Worm (Caenorhabditis elegans): ENCODE measurements around the gene hipr-1.

Gene hipr-1

DNA sequence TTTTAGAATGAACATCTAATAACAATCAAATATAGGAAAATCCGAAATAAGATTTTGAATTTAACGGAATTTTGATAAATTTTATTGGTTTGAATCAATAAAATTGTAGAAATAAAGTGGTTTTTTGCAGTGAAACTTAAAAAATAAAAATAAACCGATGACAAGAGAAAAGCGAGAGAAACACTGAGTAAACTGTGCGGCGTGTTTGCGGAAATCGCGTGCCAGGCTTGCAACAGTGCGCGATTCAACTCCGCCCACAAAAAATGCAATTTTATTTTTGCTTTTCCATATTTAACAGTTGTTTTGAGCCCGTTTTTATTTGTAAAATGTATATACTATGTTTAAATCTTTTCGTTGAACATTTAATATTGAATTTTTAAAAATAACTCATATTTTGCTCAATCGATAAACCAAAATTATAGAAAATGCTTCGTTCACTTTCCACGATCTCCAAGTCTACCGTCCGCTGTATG, 47.9 kb downstream of the hipr-1 start, which contains the start of gene mtss-1:
mtss-1 (plus strand) TSS at position 423 of the 473 bp plus-strand sequence.
- TF ChIP-seq ceh-9 (tag; optimal IDR thresholded peaks at IDR 0.05) = no peak
- TF ChIP-seq unc-55 (GFP tag; optimal IDR thresholded peaks at IDR 0.05) = no peak
- TF ChIP-seq gmeb-2 (tag; optimal IDR thresholded peaks at IDR 0.05) = peak; percentile 70
- peak; percentile 64 for TF ChIP-seq madf-2 (tag; optimal IDR thresholded peaks at IDR 0.05)
- no peak for TF ChIP-seq elt-4 (tag; optimal IDR thresholded peaks at IDR 0.05)
- TF ChIP-seq ztf-16 (tag; optimal IDR thresholded peaks at IDR 0.05) = peak; percentile 79
- peak; percentile 63 for TF ChIP-seq rnt-1 (tag; optimal IDR thresholded peaks at IDR 0.05)
- peak; percentile 42 for TF ChIP-seq hlh-13 (GFP tag; optimal IDR thresholded peaks at IDR 0.05)
- TF ChIP-seq pag-3 (tag; optimal IDR thresholded peaks at IDR 0.05; ENCODE audit: borderline replicate concordance) = no peak
- peak; percentile 76 for TF ChIP-seq unc-86 (tag; optimal IDR thresholded peaks at IDR 0.05)
- peak; percentile 17; the same call in 1 of the 2 replicates for TF ChIP-seq sox-2 (GFP tag; IDR thresholded peaks at IDR 0.05)
- TF ChIP-seq hlh-15 (tag; optimal IDR thresholded peaks at IDR 0.05) = peak; percentile 59
- no peak for TF ChIP-seq nhr-11 (tag; optimal IDR thresholded peaks at IDR 0.05)
- TF ChIP-seq ref-2 (tag; optimal IDR thresholded peaks at IDR 0.05) = peak; percentile 64
- peak; percentile 77 for TF ChIP-seq odd-2 (tag; optimal IDR thresholded peaks at IDR 0.05)
- TF ChIP-seq tbx-2 (tag; optimal IDR thresholded peaks at IDR 0.05) = peak; percentile 72
- peak; percentile 77 for TF ChIP-seq ceh-19 (GFP tag; optimal IDR thresholded peaks at IDR 0.05)
- no peak for TF ChIP-seq pha-4 (tag; optimal IDR thresholded peaks at IDR 0.05)
- TF ChIP-seq ceh-31 (tag; optimal IDR thresholded peaks at IDR 0.05) = peak; percentile 77
- no peak for TF ChIP-seq ceh-22 (tag; optimal IDR thresholded peaks at IDR 0.05)
- no peak for TF ChIP-seq ama-1 (optimal IDR thresholded peaks at IDR 0.05)
- TF ChIP-seq pax-1 (tag; optimal IDR thresholded peaks at IDR 0.05) = no peak
- peak; percentile 2 for TF ChIP-seq fkh-10 (GFP tag; optimal IDR thresholded peaks at IDR 0.05)
- peak; percentile 70 for TF ChIP-seq syd-9 (tag; optimal IDR thresholded peaks at IDR 0.05)
- peak; percentile 53 for TF ChIP-seq nhr-232 (tag; optimal IDR thresholded peaks at IDR 0.05)
- TF ChIP-seq ceh-2 (tag; optimal IDR thresholded peaks at IDR 0.05) = peak; percentile 75
- peak; percentile 52 for TF ChIP-seq Y22D7AL.16 (tag; optimal IDR thresholded peaks at IDR 0.05)
- peak; percentile 59 for TF ChIP-seq hlh-8 (tag; optimal IDR thresholded peaks at IDR 0.05)
- peak; percentile 73 for TF ChIP-seq T23F11.4 (GFP tag; optimal IDR thresholded peaks at IDR 0.05)
- peak; percentile 64 for TF ChIP-seq eyg-1 (tag; optimal IDR thresholded peaks at IDR 0.05)
- peak; percentile 56 for TF ChIP-seq ceh-24 (tag; optimal IDR thresholded peaks at IDR 0.05)
- TF ChIP-seq pros-1 (tag; optimal IDR thresholded peaks at IDR 0.05) = no peak
- TF ChIP-seq K09A11.1 (tag; optimal IDR thresholded peaks at IDR 0.05; ENCODE audit: insufficient read depth) = peak; percentile 77
- TF ChIP-seq lin-11 (tag; optimal IDR thresholded peaks at IDR 0.05) = peak; percentile 62
- TF ChIP-seq ttx-3 (tag; optimal IDR thresholded peaks at IDR 0.05) = peak; percentile 89
- no peak for TF ChIP-seq sdc-2 (tag; optimal IDR thresholded peaks at IDR 0.05)
- peak; percentile 81 for TF ChIP-seq sox-4 (tag; optimal IDR thresholded peaks at IDR 0.05)
- peak; percentile 85 for TF ChIP-seq fax-1 (tag; optimal IDR thresholded peaks at IDR 0.05)
- peak; percentile 59 for TF ChIP-seq pat-9 (tag; optimal IDR thresholded peaks at IDR 0.05)
- peak; percentile 2 for TF ChIP-seq lim-6 (tag; optimal IDR thresholded peaks at IDR 0.05)
- TF ChIP-seq ceh-18 (tag; optimal IDR thresholded peaks at IDR 0.05) = peak; percentile 24
- TF ChIP-seq ceh-6 (GFP tag; optimal IDR thresholded peaks at IDR 0.05) = peak; percentile 67
- peak; percentile 64 for TF ChIP-seq C08G9.2 (tag; optimal IDR thresholded peaks at IDR 0.05)
- peak; percentile 71 for TF ChIP-seq C38D4.7 (GFP tag; optimal IDR thresholded peaks at IDR 0.05)
- peak; percentile 13 for TF ChIP-seq unc-42 (tag; optimal IDR thresholded peaks at IDR 0.05)
- peak; percentile 40; the same call in 1 of the 2 replicates for TF ChIP-seq unc-3 (GFP tag; conservative IDR thresholded peaks at IDR 0.05)
- TF ChIP-seq unc-3 (tag; optimal IDR thresholded peaks at IDR 0.05) = peak; percentile 56
- no peak for TF ChIP-seq hlh-30 (tag; optimal IDR thresholded peaks at IDR 0.05; ENCODE audit: insufficient read depth)
- TF ChIP-seq ahr-1 (tag; optimal IDR thresholded peaks at IDR 0.05) = peak; percentile 85
- peak; percentile 66 for TF ChIP-seq zip-5 (tag; optimal IDR thresholded peaks at IDR 0.05)
- TF ChIP-seq che-1 (tag; optimal IDR thresholded peaks at IDR 0.05) = peak; percentile 78
- TF ChIP-seq fkh-6 (tag; optimal IDR thresholded peaks at IDR 0.05) = peak; percentile 70
- peak; percentile 85 for TF ChIP-seq ceh-14 (tag; optimal IDR thresholded peaks at IDR 0.05)
